Fruit fly (Drosophila melanogaster): ENCODE results near the gene JMJD7.

Gene JMJD7

DNA sequence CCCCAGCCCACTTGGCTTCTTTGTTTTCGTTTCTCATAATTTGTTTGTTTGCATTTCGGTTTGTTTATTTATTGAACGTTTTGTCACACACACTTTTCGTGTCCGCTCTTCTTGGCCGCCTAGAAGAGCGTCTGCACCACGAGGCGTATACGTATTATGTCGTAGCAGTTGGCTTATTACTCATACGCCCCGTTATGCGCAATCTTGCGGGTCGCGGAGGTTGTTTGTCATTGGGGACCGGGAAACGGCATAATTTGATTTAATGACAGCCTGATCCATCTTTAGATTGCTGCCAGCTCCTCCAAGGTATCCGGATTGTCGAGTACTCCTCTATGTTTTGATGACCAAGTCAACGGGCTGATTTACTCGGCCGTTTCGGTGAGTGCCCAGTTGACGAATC lies 29.9 kb downstream of the JMJD7 start:
- TF ChIP-seq insv (optimal IDR thresholded peaks at IDR 0.05) (no peak), Sin3A (optimal IDR thresholded peaks at IDR 0.05) (no peak), ttk (optimal IDR thresholded peaks at IDR 0.05) (no peak), Myc (optimal IDR thresholded peaks at IDR 0.05) (no peak), psq (optimal IDR thresholded peaks at IDR 0.05) (no peak), h (optimal IDR thresholded peaks at IDR 0.05) (no peak)

DNA sequence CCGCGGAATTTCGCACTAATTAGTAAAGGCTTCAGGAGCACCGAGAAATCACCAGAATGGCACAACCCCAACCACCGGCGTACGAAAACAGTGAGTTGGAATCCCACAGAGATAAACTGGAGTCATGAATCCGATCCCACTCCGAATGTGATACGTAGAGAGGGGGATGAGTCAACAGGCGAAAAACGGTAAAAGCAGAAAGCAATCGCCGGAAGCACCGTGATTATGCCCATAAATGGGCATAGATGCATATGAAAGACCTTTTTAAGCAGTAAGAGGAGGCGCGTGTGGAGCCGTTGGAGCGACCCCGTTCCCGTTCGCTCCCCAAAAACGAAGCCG lies 37.2 kb downstream of the JMJD7 start:
- TF ChIP-seq psq (optimal IDR thresholded peaks at IDR 0.05) (no peak), ttk (optimal IDR thresholded peaks at IDR 0.05) (no peak), Myc (optimal IDR thresholded peaks at IDR 0.05) (no peak), h (optimal IDR thresholded peaks at IDR 0.05) (no peak), Sin3A (optimal IDR thresholded peaks at IDR 0.05) (no peak), insv (optimal IDR thresholded peaks at IDR 0.05) (no peak)

DNA sequence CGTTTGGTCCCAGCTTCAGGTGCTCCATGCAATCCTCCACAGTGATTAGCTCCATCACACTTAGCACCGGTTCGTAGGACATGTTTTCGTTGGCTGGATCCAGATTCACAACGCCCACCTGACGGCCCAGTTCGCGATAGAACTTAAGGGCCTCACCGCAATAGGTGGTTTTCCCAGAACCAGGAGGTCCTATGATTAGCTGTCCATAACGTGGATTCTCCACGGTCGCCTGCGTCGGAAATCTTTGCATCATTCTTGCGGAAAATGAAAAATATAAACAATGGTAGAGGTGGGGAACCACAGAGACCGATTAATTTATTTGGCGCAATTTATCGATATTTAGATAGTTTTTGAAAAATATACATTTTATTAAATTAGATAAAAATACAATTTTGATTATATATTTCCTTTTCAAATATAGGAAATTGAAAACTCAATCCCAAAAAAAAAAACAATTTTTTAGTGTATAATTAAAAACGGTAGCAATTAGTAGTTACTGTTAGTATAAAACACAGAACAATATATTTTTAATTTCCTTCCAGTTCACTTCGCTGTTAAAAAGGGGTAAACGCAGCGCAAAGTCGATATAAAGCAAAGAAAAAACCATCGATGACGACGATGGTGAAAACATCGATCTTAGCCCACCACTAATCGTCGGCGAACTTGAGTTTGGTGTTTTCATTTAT lies 37.7 kb downstream of the JMJD7 start, which contains the start of the genes CG10222 and flr:
Gene CG10222, minus strand, starts transcription at position 254 of the 686 bp plus-strand sequence.
Gene flr, plus strand, starts transcription at position 644 of the 686 bp plus-strand sequence.
- TF ChIP-seq h (optimal IDR thresholded peaks at IDR 0.05) (no peak), ttk (optimal IDR thresholded peaks at IDR 0.05) (no peak)

DNA sequence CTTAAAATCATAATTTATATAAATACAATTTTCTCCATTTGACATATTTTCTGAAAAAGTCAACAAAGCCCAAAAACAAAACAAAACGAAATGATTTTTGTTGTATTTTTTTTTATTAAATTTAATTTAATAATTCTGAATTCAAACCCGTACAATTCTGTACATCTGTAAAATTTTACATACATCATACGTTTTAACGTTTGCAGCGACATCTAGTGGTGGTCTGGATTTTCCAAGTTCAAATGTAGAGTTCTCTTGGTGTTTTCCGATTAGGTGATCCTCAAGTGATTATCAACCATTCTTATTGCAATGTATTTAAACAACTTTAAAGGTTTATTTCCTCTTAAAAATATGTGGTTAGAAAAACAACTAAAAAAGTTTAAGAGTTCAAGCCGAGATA lies 39.1 kb downstream of the JMJD7 start:
- TF ChIP-seq Myc (optimal IDR thresholded peaks at IDR 0.05) (no peak), ttk (optimal IDR thresholded peaks at IDR 0.05) (no peak), psq (optimal IDR thresholded peaks at IDR 0.05) (no peak), Sin3A (optimal IDR thresholded peaks at IDR 0.05) (no peak), h (optimal IDR thresholded peaks at IDR 0.05) (no peak), insv (optimal IDR thresholded peaks at IDR 0.05) (no peak)

DNA sequence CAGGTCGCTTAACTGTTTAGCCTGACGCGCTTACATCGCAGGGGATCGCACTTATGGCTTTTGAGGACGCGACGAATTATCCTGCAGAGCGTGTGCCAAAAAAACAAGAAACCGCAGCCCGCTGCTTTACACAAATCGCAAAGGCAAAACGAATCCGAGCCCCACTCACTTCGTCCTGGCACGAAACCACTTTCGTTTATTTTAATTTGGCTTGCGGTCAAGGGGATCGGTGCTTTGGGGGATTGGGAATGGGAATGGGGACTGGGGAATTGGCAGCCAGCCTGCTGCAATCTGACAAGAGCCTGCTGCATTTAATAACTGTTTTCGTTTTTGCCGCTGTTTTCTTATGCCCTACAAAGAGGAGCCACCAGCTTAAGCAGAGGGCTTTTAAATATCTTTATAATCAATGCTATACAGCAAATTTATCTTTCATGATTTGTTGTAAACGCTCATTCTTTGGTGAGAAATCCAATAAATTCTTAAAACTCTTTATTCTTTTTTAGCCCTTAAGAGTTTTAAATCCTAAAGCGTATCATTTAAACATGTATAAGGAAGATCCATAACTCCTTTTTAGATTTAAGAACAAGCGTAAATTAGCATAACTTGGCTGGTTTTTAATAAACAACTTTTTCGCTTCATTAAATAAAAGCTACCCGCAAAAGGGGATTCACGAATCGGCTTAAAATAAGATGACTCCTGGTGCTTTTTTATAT lies 40.1 kb downstream of the JMJD7 start:
- TF ChIP-seq ttk (optimal IDR thresholded peaks at IDR 0.05) (no peak), psq (optimal IDR thresholded peaks at IDR 0.05) (no peak), h (optimal IDR thresholded peaks at IDR 0.05) (no peak), Myc (optimal IDR thresholded peaks at IDR 0.05) (no peak)

DNA sequence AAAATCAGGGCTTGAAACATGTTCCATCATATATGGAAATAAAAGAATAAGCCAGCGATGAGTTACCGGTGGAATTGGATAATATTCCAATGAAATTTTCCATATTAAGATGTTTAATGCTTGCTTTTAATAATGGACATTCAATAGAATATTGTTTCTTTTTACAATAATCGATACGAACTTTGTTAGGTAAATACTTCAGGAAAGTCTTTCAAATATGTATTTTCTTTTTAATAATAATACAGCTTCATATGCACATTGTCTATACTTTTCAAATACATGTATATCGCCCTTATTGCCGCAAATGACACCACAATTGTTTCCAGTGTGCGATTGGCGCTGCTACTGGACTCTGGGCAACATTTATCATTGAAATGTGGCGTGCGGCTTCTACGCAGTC lies 43.2 kb downstream of the JMJD7 start:
- no peak for TF ChIP-seq insv (optimal IDR thresholded peaks at IDR 0.05)
- TF ChIP-seq Myc (optimal IDR thresholded peaks at IDR 0.05), result no peak
- no peak for TF ChIP-seq psq (optimal IDR thresholded peaks at IDR 0.05)
- TF ChIP-seq h (optimal IDR thresholded peaks at IDR 0.05), result no peak
- TF ChIP-seq Sin3A (optimal IDR thresholded peaks at IDR 0.05), result no peak
- TF ChIP-seq ttk (optimal IDR thresholded peaks at IDR 0.05), result no peak

DNA sequence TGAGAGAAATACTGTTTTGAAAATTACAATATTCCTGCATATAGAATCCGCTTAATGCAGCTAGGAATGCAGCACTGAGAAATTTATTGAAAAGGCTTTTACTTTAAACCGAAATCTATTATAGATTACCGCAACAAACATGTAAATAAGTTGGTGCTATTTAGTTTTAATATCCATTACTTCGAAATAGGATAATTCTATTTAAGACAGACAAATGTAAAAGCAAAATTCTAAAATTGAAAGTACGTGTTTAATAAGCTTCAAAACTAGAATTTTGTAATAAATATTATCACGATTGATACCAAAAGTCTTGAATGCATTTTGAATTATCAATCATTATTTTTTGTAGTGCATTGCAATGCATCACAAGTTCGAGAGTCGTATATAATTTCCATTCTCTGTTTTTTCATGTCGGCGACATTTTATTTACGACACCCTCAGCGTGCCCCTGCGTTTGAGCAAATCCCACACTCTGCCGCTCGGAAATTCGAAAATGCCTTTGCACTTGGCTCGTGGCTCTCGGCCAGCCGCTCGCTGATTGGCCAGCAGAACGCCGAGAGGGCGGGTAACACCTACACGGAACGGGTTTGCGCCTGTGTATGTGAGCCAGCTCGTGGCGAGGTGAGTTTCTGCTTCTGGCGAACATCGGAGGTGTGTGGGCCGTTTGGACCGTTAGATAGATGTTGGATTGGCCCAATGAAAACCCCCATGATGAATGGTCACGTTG lies 46.8 kb downstream of the JMJD7 start:
- TF ChIP-seq h (optimal IDR thresholded peaks at IDR 0.05) (no peak), insv (optimal IDR thresholded peaks at IDR 0.05) (no peak), psq (optimal IDR thresholded peaks at IDR 0.05) (no peak), Myc (optimal IDR thresholded peaks at IDR 0.05) (no peak), ttk (optimal IDR thresholded peaks at IDR 0.05) (no peak), Sin3A (optimal IDR thresholded peaks at IDR 0.05) (no peak)

DNA sequence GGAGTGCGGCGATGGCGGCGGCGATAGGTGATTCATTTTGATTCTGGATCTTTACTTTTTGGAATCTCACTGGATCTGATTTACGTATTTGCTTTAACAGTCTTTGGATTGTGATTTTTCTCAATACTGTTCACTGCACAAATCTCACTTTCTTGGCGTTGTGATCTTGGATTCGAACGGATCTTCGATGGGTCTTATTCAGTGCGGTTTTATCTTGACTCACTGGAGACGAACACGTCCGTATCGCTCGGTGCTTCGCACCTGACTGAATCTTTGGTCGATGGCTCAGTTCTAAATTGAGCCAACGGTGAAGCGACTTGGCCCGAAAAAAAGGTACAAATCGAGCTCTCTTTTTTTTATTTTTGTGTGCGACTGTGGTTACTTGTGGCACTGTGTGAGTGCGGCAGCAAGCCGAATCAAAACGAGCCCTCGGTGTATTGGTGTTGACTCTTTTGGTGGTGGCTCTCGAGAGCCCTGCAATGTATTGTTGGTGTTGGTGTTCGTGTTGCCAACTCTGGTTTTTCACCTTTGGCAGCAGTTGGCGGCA lies 49.1 kb downstream of the JMJD7 start, which contains the start of gene sens:
Gene sens, minus strand, starts transcription at position 254 of the 547 bp plus-strand sequence.
- TF ChIP-seq ttk (optimal IDR thresholded peaks at IDR 0.05) (no peak), psq (optimal IDR thresholded peaks at IDR 0.05) (no peak)
